Fruit fly (Drosophila melanogaster) whole organism, embryonic: ENCODE results near the gene Sec8.
A peak's percentile ranks its signal among the peaks of the same experiment; 100 is the strongest.

ENCODE experiments used
- Aef1 ChIP-seq: fragments of 200-800 bp; sonication (Bioruptor generic); IDR thresholded peaks from 3 replicates; pipeline ENCODE4 v1.3.6; 2022; ENCODE audit warnings: missing biosample characterization, missing genetic modification characterization
- BEAF-32 ChIP-seq: fragments of 200-800 bp; sonication (Bioruptor generic); optimal IDR thresholded peaks from 3 replicates; lab custom pipeline; 2017; ENCODE audit warnings: missing biosample characterization, missing genetic modification characterization, mild to moderate bottlenecking, moderate library complexity, missing genetic modification reagents
- CG11085 ChIP-seq: fragments of 200-800 bp; sonication (Bioruptor generic); IDR thresholded peaks from 2 replicates; pipeline ENCODE4 v1.3.6; 2022; ENCODE audit warnings: missing biosample characterization, missing genetic modification characterization
- CG11456 ChIP-seq: fragments of 200-800 bp; sonication (Bioruptor generic); IDR thresholded peaks from 3 replicates; pipeline ENCODE4 v1.3.6; 2022; ENCODE audit warnings: missing biosample characterization, missing genetic modification characterization
- CG11504 ChIP-seq: fragments of 200-800 bp; sonication (Bioruptor generic); optimal IDR thresholded peaks from 3 replicates; lab custom pipeline; 2019; ENCODE audit warnings: missing biosample characterization, mild to moderate bottlenecking, missing genetic modification characterization, moderate library complexity
- CG12659 ChIP-seq: fragments of 200-800 bp; sonication (Bioruptor generic); optimal IDR thresholded peaks from 3 replicates; lab custom pipeline; 2017; ENCODE audit warnings: mild to moderate bottlenecking, missing biosample characterization, missing genetic modification reagents, missing genetic modification characterization
- CG14050 ChIP-seq: fragments of 200-800 bp; sonication (Bioruptor generic); IDR thresholded peaks from 3 replicates; pipeline ENCODE4 v1.3.6; 2022; ENCODE audit warnings: missing biosample characterization, missing genetic modification characterization
- CG14667 ChIP-seq: fragments of 200-800 bp; sonication (Bioruptor generic); IDR thresholded peaks from 2 replicates; pipeline ENCODE4 v1.3.6; 2022; ENCODE audit warnings: missing biosample characterization, missing genetic modification characterization
- CG15269 ChIP-seq: fragments of 200-800 bp; sonication (Bioruptor generic); optimal IDR thresholded peaks from 2 replicates; lab custom pipeline; 2018; ENCODE audit warnings: missing biosample characterization, mild to moderate bottlenecking, missing genetic modification characterization, moderate library complexity
- CG15479 ChIP-seq: fragments of 200-800 bp; sonication (Bioruptor generic); optimal IDR thresholded peaks from 3 replicates; lab custom pipeline; 2019; ENCODE audit warnings: missing biosample characterization, mild to moderate bottlenecking, missing genetic modification characterization, moderate library complexity
- CG15514 ChIP-seq: fragments of 200-800 bp; sonication (Bioruptor generic); optimal IDR thresholded peaks from 3 replicates; lab custom pipeline; 2017; ENCODE audit warnings: missing biosample characterization, missing genetic modification characterization, mild to moderate bottlenecking, moderate library complexity, missing genetic modification reagents
- CG15696 ChIP-seq: fragments of 200-800 bp; sonication (Bioruptor generic); optimal IDR thresholded peaks from 2 replicates; lab custom pipeline; 2019; ENCODE audit warnings: missing biosample characterization, mild to moderate bottlenecking, missing genetic modification characterization, moderate library complexity
- CG18476 ChIP-seq: fragments of 200-800 bp; sonication (Bioruptor generic); optimal IDR thresholded peaks from 2 replicates; lab custom pipeline; 2016; ENCODE audit warnings: missing biosample characterization, mild to moderate bottlenecking, missing genetic modification characterization
- CG30403 ChIP-seq: fragments of 200-800 bp; sonication (Bioruptor generic); optimal IDR thresholded peaks from 3 replicates; lab custom pipeline; 2016; ENCODE audit warnings: missing biosample characterization, missing genetic modification characterization
- CG31365 ChIP-seq: fragments of 200-800 bp; sonication (Bioruptor generic); optimal IDR thresholded peaks from 2 replicates; lab custom pipeline; 2018; ENCODE audit warnings: missing biosample characterization, mild to moderate bottlenecking, missing genetic modification characterization
- CG3163 ChIP-seq: fragments of 200-800 bp; sonication (Bioruptor generic); optimal IDR thresholded peaks from 3 replicates; lab custom pipeline; 2016; ENCODE audit warnings: missing biosample characterization, missing genetic modification characterization
- CG34422 ChIP-seq: fragments of 200-800 bp; sonication (Bioruptor generic); IDR thresholded peaks from 3 replicates; pipeline ENCODE4 v1.3.6; 2022; ENCODE audit warnings: missing biosample characterization, missing genetic modification characterization
- CG4328 ChIP-seq: fragments of 200-800 bp; sonication (Bioruptor generic); optimal IDR thresholded peaks from 3 replicates; lab custom pipeline; 2017; ENCODE audit warnings: missing biosample characterization, missing genetic modification reagents, missing genetic modification characterization
- CG4404 ChIP-seq: fragments of 200-800 bp; sonication (Bioruptor generic); IDR thresholded peaks from 2 replicates; pipeline ENCODE4 v1.3.6; 2022; ENCODE audit warnings: missing biosample characterization, missing genetic modification characterization
- CG5245 ChIP-seq: fragments of 200-800 bp; sonication (Bioruptor generic); optimal IDR thresholded peaks from 3 replicates; lab custom pipeline; 2016; ENCODE audit warnings: missing biosample characterization, missing genetic modification characterization
- CG6272 ChIP-seq: fragments of 200-800 bp; sonication (Bioruptor generic); IDR thresholded peaks from 2 replicates; pipeline ENCODE4 v1.3.6; 2022; ENCODE audit warnings: missing biosample characterization, missing genetic modification characterization
- CG8089 ChIP-seq: fragments of 200-800 bp; sonication (Bioruptor generic); optimal IDR thresholded peaks from 3 replicates; lab custom pipeline; 2016; ENCODE audit warnings: missing biosample characterization, missing genetic modification characterization
- CG9876 ChIP-seq: fragments of 200-800 bp; sonication (Bioruptor generic); optimal IDR thresholded peaks from 2 replicates; lab custom pipeline; 2016; ENCODE audit warnings: missing biosample characterization, missing genetic modification characterization
- H2.0 ChIP-seq: fragments of 200-800 bp; sonication (Bioruptor generic); IDR thresholded peaks from 2 replicates; pipeline ENCODE4 v1.3.6; 2022; ENCODE audit warnings: missing biosample characterization, missing genetic modification characterization
- HLH4C ChIP-seq: fragments of 200-800 bp; sonication (Bioruptor generic); IDR thresholded peaks from 3 replicates; pipeline ENCODE4 v1.3.6; 2022; ENCODE audit warnings: missing biosample characterization, missing genetic modification characterization; ENCODE audit not compliant: partially characterized antibody
- HLH54F ChIP-seq: fragments of 200-800 bp; sonication (Bioruptor generic); optimal IDR thresholded peaks from 3 replicates; lab custom pipeline; 2016; ENCODE audit warnings: missing biosample characterization, missing genetic modification characterization
- HmgZ ChIP-seq: fragments of 200-800 bp; sonication (Bioruptor generic); optimal IDR thresholded peaks from 2 replicates; lab custom pipeline; 2018; ENCODE audit warnings: missing biosample characterization, mild to moderate bottlenecking, missing genetic modification characterization
- Mes4 ChIP-seq: fragments of 200-800 bp; sonication (Bioruptor generic); optimal IDR thresholded peaks from 2 replicates; lab custom pipeline; 2016; ENCODE audit warnings: missing biosample characterization, missing genetic modification characterization
- Optix ChIP-seq: fragments of 200-800 bp; sonication (Bioruptor generic); IDR thresholded peaks from 3 replicates; pipeline ENCODE4 v1.3.6; 2022; ENCODE audit warnings: missing biosample characterization, missing genetic modification characterization
- PHDP ChIP-seq: fragments of 200-800 bp; sonication (Bioruptor generic); optimal IDR thresholded peaks from 3 replicates; lab custom pipeline; 2018; ENCODE audit warnings: missing biosample characterization, mild to moderate bottlenecking, missing genetic modification characterization, moderate library complexity
- Rfx ChIP-seq: fragments of 200-800 bp; sonication (Bioruptor generic); IDR thresholded peaks from 2 replicates; pipeline ENCODE4 v1.3.6; 2022; ENCODE audit warnings: missing biosample characterization, missing genetic modification characterization
- ac ChIP-seq: fragments of 200-800 bp; sonication (Bioruptor generic); optimal IDR thresholded peaks from 3 replicates; lab custom pipeline; 2017; ENCODE audit warnings: missing biosample characterization, mild to moderate bottlenecking, missing genetic modification characterization
- aop ChIP-seq: fragments of 200-800 bp; sonication (Bioruptor generic); IDR thresholded peaks from 2 replicates; pipeline ENCODE4 v1.3.6; 2022; ENCODE audit warnings: missing biosample characterization, missing genetic modification characterization
- cato ChIP-seq: fragments of 200-800 bp; sonication (Bioruptor generic); optimal IDR thresholded peaks from 2 replicates; lab custom pipeline; 2016; ENCODE audit warnings: missing biosample characterization, missing genetic modification characterization, borderline replicate concordance
- cg ChIP-seq: fragments of 200-800 bp; sonication (Bioruptor generic); optimal IDR thresholded peaks from 3 replicates; lab custom pipeline; 2019; ENCODE audit warnings: missing biosample characterization, mild to moderate bottlenecking, missing genetic modification characterization, moderate library complexity
- chinmo ChIP-seq: fragments of 200-800 bp; sonication (Bioruptor generic); IDR thresholded peaks from 4 replicates; pipeline ENCODE4 v1.3.6; 2022; ENCODE audit warnings: missing biosample characterization, missing genetic modification characterization; ENCODE audit not compliant: partially characterized antibody
- ems ChIP-seq: fragments of 200-800 bp; sonication (Bioruptor generic); optimal IDR thresholded peaks from 3 replicates; lab custom pipeline; 2016; ENCODE audit warnings: missing biosample characterization, missing genetic modification characterization
- grn ChIP-seq: fragments of 200-800 bp; sonication (Bioruptor generic); optimal IDR thresholded peaks from 3 replicates; lab custom pipeline; 2017; ENCODE audit warnings: missing biosample characterization, missing genetic modification characterization
- insv ChIP-seq, 2 experiments: fragments of 200-800 bp; sonication (Bioruptor generic); optimal IDR thresholded peaks; 3 replicates each; lab custom pipeline; 2016 to 2018; ENCODE audit warnings: missing biosample characterization in 2 of 2, missing genetic modification characterization in 2 of 2
- lmd ChIP-seq: fragments of 200-800 bp; sonication (Bioruptor generic); IDR thresholded peaks from 2 replicates; pipeline ENCODE4 v1.3.6; 2022; ENCODE audit warnings: missing biosample characterization, missing genetic modification characterization
- oc ChIP-seq: fragments of 200-800 bp; sonication (Bioruptor generic); optimal IDR thresholded peaks from 2 replicates; lab custom pipeline; 2018; ENCODE audit warnings: missing biosample characterization, mild to moderate bottlenecking, missing genetic modification characterization, moderate library complexity
- pho ChIP-seq: fragments of 200-800 bp; sonication (Bioruptor generic); optimal IDR thresholded peaks from 2 replicates; lab custom pipeline; 2016; ENCODE audit warnings: missing biosample characterization, missing genetic modification characterization
- pnt ChIP-seq: fragments of 200-800 bp; sonication (Bioruptor generic); optimal IDR thresholded peaks from 3 replicates; lab custom pipeline; 2016; ENCODE audit warnings: missing biosample characterization, missing genetic modification characterization
- pum ChIP-seq: fragments of 200-800 bp; sonication (Bioruptor generic); optimal IDR thresholded peaks from 2 replicates; lab custom pipeline; 2016; ENCODE audit warnings: missing biosample characterization, missing genetic modification characterization
- salm ChIP-seq: fragments of 200-800 bp; sonication (Bioruptor generic); optimal IDR thresholded peaks from 2 replicates; lab custom pipeline; 2018; ENCODE audit warnings: missing biosample characterization, mild to moderate bottlenecking, missing genetic modification characterization
- sisA ChIP-seq: fragments of 200-800 bp; sonication (Bioruptor generic); IDR thresholded peaks from 2 replicates; pipeline ENCODE4 v1.3.6; 2022; ENCODE audit warnings: missing biosample characterization, missing genetic modification characterization
- stc ChIP-seq: fragments of 200-800 bp; sonication (Bioruptor generic); IDR thresholded peaks from 2 replicates; pipeline ENCODE4 v1.3.6; 2022; ENCODE audit warnings: missing biosample characterization, missing genetic modification characterization
- tio ChIP-seq: fragments of 200-800 bp; sonication (Bioruptor generic); optimal IDR thresholded peaks from 2 replicates; lab custom pipeline; 2017; ENCODE audit warnings: missing biosample characterization, missing genetic modification characterization, inconsistent platforms
- tna ChIP-seq: fragments of 200-800 bp; sonication (Bioruptor generic); IDR thresholded peaks from 2 replicates; pipeline ENCODE4 v1.3.6; 2022; ENCODE audit warnings: missing biosample characterization, missing genetic modification characterization; ENCODE audit not compliant: partially characterized antibody
- zen2 ChIP-seq: fragments of 200-800 bp; sonication (Bioruptor generic); IDR thresholded peaks from 3 replicates; pipeline ENCODE4 v1.3.6; 2022; ENCODE audit warnings: missing biosample characterization, missing genetic modification characterization; ENCODE audit not compliant: partially characterized antibody

Gene Sec8

DNA sequence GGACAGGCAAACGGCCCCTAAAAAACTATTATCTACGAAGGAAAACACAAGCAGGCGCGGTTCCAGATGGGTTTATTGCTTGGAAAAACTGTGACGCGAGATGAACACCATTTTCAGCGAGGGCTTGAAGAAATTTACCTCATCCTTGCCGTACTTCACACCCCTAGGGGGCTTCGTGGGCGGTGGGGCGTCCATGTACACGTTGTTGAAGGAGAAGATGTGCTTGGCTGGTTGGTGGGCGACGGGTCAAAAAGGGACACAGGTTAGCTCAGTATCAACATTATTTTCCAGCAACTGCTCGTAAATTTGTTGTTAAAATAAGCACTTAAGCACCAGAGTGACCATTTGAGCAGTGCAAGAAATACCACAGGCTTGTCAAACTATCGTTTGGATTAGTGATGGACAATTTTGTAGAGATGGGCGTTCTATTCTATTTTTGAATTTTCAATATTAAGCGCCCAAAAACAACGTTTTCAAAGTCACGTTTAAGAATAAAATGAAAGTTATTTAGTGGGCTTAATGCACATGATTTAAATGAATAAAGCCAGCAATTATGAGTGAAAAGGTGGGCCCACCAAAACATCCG is at the start of gene Sec8 (continued):
- peak; percentile 36; the same call in 1 of the 2 replicates for TF ChIP-seq lmd (GFP tag; lab: Robert Waterston, UW)
- TF ChIP-seq pum (GFP tag; lab: Kevin White, UChicago), result peak; percentile 9
- peak; percentile 7 for TF ChIP-seq CG9876 (GFP tag; lab: Kevin White, UChicago)
- peak; percentile 38 for TF ChIP-seq CG15696 (tag; lab: Kevin White, UChicago)
- peak; percentile 59 for TF ChIP-seq HmgZ (tag; lab: Kevin White, UChicago)
- no peak; the same call in 1 of the 2 replicates for TF ChIP-seq CG4404 (GFP tag; lab: Robert Waterston, UW)
- TF ChIP-seq PHDP (tag; lab: Kevin White, UChicago), result no peak
- TF ChIP-seq insv (GFP tag; optimal IDR thresholded peaks at IDR 0.05; lab: Kevin White, UChicago), result no peak
- peak; percentile 71; the same call in 2 of the 3 replicates for TF ChIP-seq HLH4C (GFP tag; lab: Robert Waterston, UW)
- no peak for TF ChIP-seq Optix
- TF ChIP-seq CG11504 (tag; lab: Kevin White, UChicago), result no peak
- no peak for TF ChIP-seq oc (tag; lab: Kevin White, UChicago)
- TF ChIP-seq aop (GFP tag; lab: Robert Waterston, UW), result no peak
- TF ChIP-seq tna (GFP tag; lab: Robert Waterston, UW), result peak; percentile 74
- TF ChIP-seq CG8089 (GFP tag; lab: Kevin White, UChicago), result no peak
- peak; percentile 33 for TF ChIP-seq ems (GFP tag; lab: Kevin White, UChicago)
- TF ChIP-seq pnt (GFP tag; lab: Kevin White, UChicago), result peak; percentile 21
- TF ChIP-seq cato (GFP tag; lab: Kevin White, UChicago), result no peak
- TF ChIP-seq zen2 (GFP tag; lab: Robert Waterston, UW), result peak; percentile 52; the same call in 1 of the 3 replicates
- TF ChIP-seq stc (GFP tag; lab: Robert Waterston, UW), result no peak
- TF ChIP-seq CG34422 (GFP tag; lab: Robert Waterston, UW), result peak; percentile 64; the same call in 2 of the 3 replicates
- TF ChIP-seq sisA (GFP tag; lab: Robert Waterston, UW), result no peak
- TF ChIP-seq CG12659 (GFP tag; lab: Kevin White, UChicago), result peak; percentile 56
- TF ChIP-seq ac (GFP tag; lab: Kevin White, UChicago), result no peak
- TF ChIP-seq HLH54F (GFP tag; lab: Kevin White, UChicago), result peak; percentile 42
- TF ChIP-seq CG18476 (GFP tag; lab: Kevin White, UChicago), result no peak
- TF ChIP-seq CG3163 (GFP tag; lab: Kevin White, UChicago), result peak; percentile 30
- no peak for TF ChIP-seq CG11085
- TF ChIP-seq cg (GFP tag; lab: Kevin White, UChicago), result no peak
- TF ChIP-seq tio (GFP tag; lab: Kevin White, UChicago), result no peak
- peak; percentile 66; the same call in 1 of the 2 replicates for TF ChIP-seq Rfx (GFP tag; lab: Robert Waterston, UW)
- no peak for TF ChIP-seq CG31365 (tag; lab: Kevin White, UChicago)
- no peak for TF ChIP-seq CG14050 (GFP tag; lab: Robert Waterston, UW)
- no peak for TF ChIP-seq CG15479 (GFP tag; lab: Kevin White, UChicago)
- peak; percentile 69 for TF ChIP-seq CG15514
- peak; percentile 42; the same call in 1 of the 2 replicates for TF ChIP-seq CG6272 (GFP tag; lab: Robert Waterston, UW)
- TF ChIP-seq CG11456 (GFP tag; lab: Robert Waterston, UW), result peak; percentile 56; the same call in 1 of the 3 replicates
- TF ChIP-seq chinmo (GFP tag; lab: Robert Waterston, UW), result peak; percentile 81; the same call in 2 of the 4 replicates
- TF ChIP-seq grn, result no peak
- TF ChIP-seq pho, result peak; percentile 52
- TF ChIP-seq CG4328, result no peak
- peak; percentile 59 for TF ChIP-seq CG30403 (GFP tag; lab: Kevin White, UChicago)
- no peak for TF ChIP-seq CG5245 (GFP tag; lab: Kevin White, UChicago)
- no peak for TF ChIP-seq salm (tag; lab: Kevin White, UChicago)
- TF ChIP-seq CG15269, result no peak
- TF ChIP-seq Aef1 (GFP tag; lab: Robert Waterston, UW), result 0 out of 3 replicates have a peak, but pooled peaks have one; percentile 31
- no peak for TF ChIP-seq H2.0 (GFP tag; lab: Robert Waterston, UW)
- peak; percentile 93 for TF ChIP-seq BEAF-32 (GFP tag; lab: Kevin White, UChicago)
- TF ChIP-seq CG14667, result no peak
- TF ChIP-seq Mes4, result no peak
